Worm (Caenorhabditis elegans) whole organism, young adult: Measurements from ENCODE around the gene F22H10.1.

ENCODE experiments used
- B0019.2 ChIP-seq: fragments of 200-800 bp; sonication (Bioruptor generic); conservative IDR thresholded peaks from 2 replicates; pipeline ENCODE4 v1.3.6; 2022; ENCODE audit warnings: missing genetic modification reagents, missing genetic modification characterization, missing compliant biosample characterization
- C06A6.2 ChIP-seq: fragments of 200-800 bp; sonication (Bioruptor generic); conservative IDR thresholded peaks from 2 replicates; pipeline ENCODE4 v1.3.6; 2022; ENCODE audit warnings: missing genetic modification characterization, missing compliant biosample characterization
- F22D6.2 ChIP-seq: sonication (generic microtip); optimal IDR thresholded peaks from 2 replicates; lab custom pipeline; 2016; ENCODE audit warnings: mild to moderate bottlenecking, missing genetic modification characterization, missing compliant biosample characterization
- F37B4.10 ChIP-seq: fragments of 200-800 bp; sonication (Bioruptor generic); IDR thresholded peaks from 2 replicates; pipeline ENCODE4 v1.3.6; 2022; ENCODE audit warnings: missing genetic modification characterization, missing compliant biosample characterization
- F39B2.1 ChIP-seq: fragments of 200-800 bp; sonication (Bioruptor generic); IDR thresholded peaks from 2 replicates; pipeline ENCODE4 v1.3.6; 2022; ENCODE audit warnings: missing genetic modification reagents, missing genetic modification characterization, missing compliant biosample characterization
- F52B5.7 ChIP-seq: sonication (generic microtip); optimal IDR thresholded peaks from 2 replicates; lab custom pipeline; 2016; ENCODE audit warnings: mild to moderate bottlenecking, missing genetic modification characterization, missing compliant biosample characterization
- F55B11.4 ChIP-seq: sonication (generic microtip); optimal IDR thresholded peaks from 2 replicates; lab custom pipeline; 2016; ENCODE audit warnings: missing compliant biosample characterization, missing genetic modification characterization, borderline replicate concordance; ENCODE audit not compliant: insufficient read depth
- F57A8.1 ChIP-seq: fragments of 200-800 bp; sonication (Bioruptor generic); optimal IDR thresholded peaks from 2 replicates; lab custom pipeline; 2018; ENCODE audit warnings: mild to moderate bottlenecking, missing genetic modification characterization, moderate library complexity, missing compliant biosample characterization
- F57C9.4 ChIP-seq: sonication (generic microtip); optimal IDR thresholded peaks from 2 replicates; lab custom pipeline; 2017; ENCODE audit warnings: mild to moderate bottlenecking, missing genetic modification characterization, missing compliant biosample characterization
- K11D2.4 ChIP-seq: fragments of 200-800 bp; sonication (Bioruptor generic); IDR thresholded peaks from 2 replicates; pipeline ENCODE4 v1.3.6; 2022; ENCODE audit warnings: missing genetic modification reagents, missing genetic modification characterization, missing compliant biosample characterization
- T26A5.8 ChIP-seq: sonication (generic microtip); optimal IDR thresholded peaks from 2 replicates; lab custom pipeline; 2016; ENCODE audit warnings: missing genetic modification characterization, missing compliant biosample characterization
- Y53F4B.3 ChIP-seq: fragments of 200-800 bp; sonication (Bioruptor generic); IDR thresholded peaks from 2 replicates; pipeline ENCODE4 v1.3.6; 2022; ENCODE audit warnings: missing genetic modification reagents, missing genetic modification characterization, missing compliant biosample characterization
- Y67H2A.10 ChIP-seq: fragments of 200-800 bp; sonication (Bioruptor generic); conservative IDR thresholded peaks from 2 replicates; pipeline ENCODE4 v1.3.6; 2022; ENCODE audit warnings: missing genetic modification reagents, missing genetic modification characterization, missing compliant biosample characterization
- Y79H2A.3 ChIP-seq: fragments of 200-800 bp; sonication (Bioruptor generic); conservative IDR thresholded peaks from 2 replicates; pipeline ENCODE4 v1.3.6; 2022; ENCODE audit warnings: missing genetic modification reagents, missing genetic modification characterization, missing compliant biosample characterization
- ama-1 ChIP-seq, 3 experiments: fragments of 150-350 bp in 1 of 3; sonication (generic microtip) in 2 of 3; optimal IDR thresholded peaks; 2 replicates each; lab custom pipeline; 2014 to 2018; ENCODE audit warnings: missing biosample characterization in 2 of 3, missing genetic modification characterization in 2 of 3, missing genetic modification reagents in 2 of 3
- atf-7 ChIP-seq: sonication (generic microtip); optimal IDR thresholded peaks from 2 replicates; lab custom pipeline; 2017; ENCODE audit warnings: mild to moderate bottlenecking, missing genetic modification characterization, missing compliant biosample characterization
- bed-1 ChIP-seq: fragments of 200-800 bp; sonication (Bioruptor generic); IDR thresholded peaks from 2 replicates; pipeline ENCODE4 v1.3.6; 2022; ENCODE audit warnings: missing genetic modification reagents, missing genetic modification characterization, missing compliant biosample characterization
- bed-2 ChIP-seq: fragments of 200-800 bp; sonication (Bioruptor generic); IDR thresholded peaks from 2 replicates; pipeline ENCODE4 v1.3.6; 2022; ENCODE audit warnings: missing genetic modification reagents, missing genetic modification characterization, missing compliant biosample characterization
- ceh-27 ChIP-seq: fragments of 200-800 bp; sonication (Bioruptor generic); optimal IDR thresholded peaks from 2 replicates; lab custom pipeline; 2018; ENCODE audit warnings: mild to moderate bottlenecking, missing genetic modification characterization, moderate library complexity, missing compliant biosample characterization
- ceh-40 ChIP-seq: fragments of 200-800 bp; sonication (Bioruptor generic); IDR thresholded peaks from 2 replicates; pipeline ENCODE4 v1.3.6; 2022; ENCODE audit warnings: missing genetic modification characterization, missing compliant biosample characterization
- ceh-91 ChIP-seq: fragments of 200-800 bp; sonication (Bioruptor generic); IDR thresholded peaks from 2 replicates; pipeline ENCODE4 v1.3.6; 2022; ENCODE audit warnings: missing genetic modification reagents, missing genetic modification characterization, missing compliant biosample characterization
- dox-1 ChIP-seq: fragments of 200-800 bp; sonication (Bioruptor generic); IDR thresholded peaks from 2 replicates; pipeline ENCODE4 v1.3.6; 2022; ENCODE audit warnings: missing genetic modification reagents, missing genetic modification characterization, missing compliant biosample characterization
- efl-1 ChIP-seq: fragments of 150-350 bp; optimal IDR thresholded peaks from 2 replicates; lab custom pipeline; 2014; ENCODE audit warnings: missing biosample characterization, missing genetic modification reagents, missing genetic modification characterization
- egl-44 ChIP-seq: fragments of 200-800 bp; sonication (Bioruptor generic); IDR thresholded peaks from 2 replicates; pipeline ENCODE4 v1.3.6; 2022; ENCODE audit warnings: missing genetic modification reagents, missing genetic modification characterization, missing compliant biosample characterization
- fkh-3 ChIP-seq: sonication (generic microtip); optimal IDR thresholded peaks from 2 replicates; lab custom pipeline; 2016; ENCODE audit warnings: mild to moderate bottlenecking, missing genetic modification characterization, missing compliant biosample characterization
- hlh-12 ChIP-seq: sonication (generic microtip); optimal IDR thresholded peaks from 2 replicates; lab custom pipeline; 2016; ENCODE audit warnings: missing genetic modification characterization, missing compliant biosample characterization
- hmg-1.2 ChIP-seq: fragments of 200-800 bp; sonication (Bioruptor generic); IDR thresholded peaks from 2 replicates; pipeline ENCODE4 v1.3.6; 2022; ENCODE audit warnings: missing genetic modification reagents, missing genetic modification characterization, missing compliant biosample characterization
- let-607 ChIP-seq, 2 experiments: fragments of 200-800 bp in 1 of 2; sonication (Bioruptor generic) in 1 of 2; sonication (generic microtip) in 1 of 2; optimal IDR thresholded peaks; 2 replicates each; lab custom pipeline; 2016 to 2018; ENCODE audit warnings: mild to moderate bottlenecking in 2 of 2, missing compliant biosample characterization in 2 of 2, missing genetic modification characterization in 2 of 2, moderate library complexity in 2 of 2, missing genotype in 1 of 2
- lin-26 ChIP-seq: fragments of 200-800 bp; sonication (Bioruptor generic); IDR thresholded peaks from 2 replicates; pipeline ENCODE4 v1.3.6; 2022; ENCODE audit warnings: missing genetic modification reagents, missing genetic modification characterization, missing compliant biosample characterization
- lir-1 ChIP-seq: fragments of 200-800 bp; sonication (Bioruptor generic); conservative IDR thresholded peaks from 2 replicates; pipeline ENCODE4 v1.3.6; 2022; ENCODE audit warnings: missing genetic modification reagents, missing genetic modification characterization, missing compliant biosample characterization
- madf-10 ChIP-seq: sonication (generic microtip); optimal IDR thresholded peaks from 2 replicates; lab custom pipeline; 2016; ENCODE audit warnings: mild to moderate bottlenecking, missing genetic modification characterization, missing compliant biosample characterization
- madf-6 ChIP-seq: fragments of 200-800 bp; sonication (Bioruptor generic); IDR thresholded peaks from 2 replicates; pipeline ENCODE4 v1.3.6; 2022; ENCODE audit warnings: missing genetic modification reagents, missing genetic modification characterization, missing compliant biosample characterization
- mcd-1 ChIP-seq: fragments of 200-800 bp; sonication (Bioruptor generic); IDR thresholded peaks from 2 replicates; pipeline ENCODE4 v1.3.6; 2022; ENCODE audit warnings: missing genetic modification reagents, missing genetic modification characterization, missing compliant biosample characterization
- mxl-1 ChIP-seq: sonication (generic microtip); optimal IDR thresholded peaks from 2 replicates; lab custom pipeline; 2016; ENCODE audit warnings: missing genetic modification characterization, missing compliant biosample characterization
- nhr-179 ChIP-seq: sonication (generic microtip); optimal IDR thresholded peaks from 2 replicates; lab custom pipeline; 2016; ENCODE audit warnings: mild to moderate bottlenecking, missing genetic modification characterization, missing compliant biosample characterization
- nhr-27 ChIP-seq: fragments of 200-800 bp; sonication (Bioruptor generic); optimal IDR thresholded peaks from 2 replicates; lab custom pipeline; 2018; ENCODE audit warnings: mild to moderate bottlenecking, missing genetic modification characterization, moderate library complexity, missing compliant biosample characterization
- nhr-80 ChIP-seq: sonication (generic microtip); optimal IDR thresholded peaks from 2 replicates; lab custom pipeline; 2016; ENCODE audit warnings: missing genetic modification characterization, missing compliant biosample characterization
- rpc-1 ChIP-seq, 2 experiments: fragments of 150-350 bp in 1 of 2; sonication (generic microtip) in 1 of 2; optimal IDR thresholded peaks; 2 replicates each; lab custom pipeline; 2014 to 2018; ENCODE audit warnings: missing biosample characterization in 1 of 2, missing genetic modification characterization in 1 of 2, missing genetic modification reagents in 1 of 2, missing genotype in 1 of 2
- sdz-38 ChIP-seq: sonication (generic microtip); optimal IDR thresholded peaks from 2 replicates; lab custom pipeline; 2016; ENCODE audit warnings: missing genotype, missing genetic modification characterization, missing compliant biosample characterization
- sea-2 ChIP-seq: fragments of 200-800 bp; sonication (Bioruptor generic); IDR thresholded peaks from 2 replicates; pipeline ENCODE4 v1.3.6; 2022; ENCODE audit warnings: missing genetic modification characterization, missing compliant biosample characterization
- snpc-1.3 ChIP-seq: sonication (generic microtip); optimal IDR thresholded peaks from 2 replicates; lab custom pipeline; 2017; ENCODE audit warnings: missing genetic modification characterization, mild to moderate bottlenecking, missing compliant biosample characterization, antibody characterized with exemption, moderate library complexity, missing genotype, missing genetic modification reagents; ENCODE audit not compliant: insufficient read depth
- snpc-3.4 ChIP-seq: sonication (generic microtip); optimal IDR thresholded peaks from 2 replicates; lab custom pipeline; 2017; ENCODE audit warnings: missing genetic modification characterization, mild to moderate bottlenecking, missing compliant biosample characterization, antibody characterized with exemption, moderate library complexity, missing genotype, missing genetic modification reagents
- somi-1 ChIP-seq: fragments of 200-800 bp; sonication (Bioruptor generic); optimal IDR thresholded peaks from 2 replicates; lab custom pipeline; 2018; ENCODE audit warnings: mild to moderate bottlenecking, missing genetic modification characterization, missing compliant biosample characterization
- tbx-9 ChIP-seq: sonication (generic microtip); optimal IDR thresholded peaks from 2 replicates; lab custom pipeline; 2016; ENCODE audit warnings: borderline replicate concordance, missing genetic modification characterization, inconsistent platforms, missing compliant biosample characterization
- unc-130 ChIP-seq: sonication (generic microtip); optimal IDR thresholded peaks from 2 replicates; lab custom pipeline; 2016; ENCODE audit warnings: missing genetic modification reagents, missing genetic modification characterization, missing compliant biosample characterization
- zfh-2 ChIP-seq: fragments of 200-800 bp; sonication (Bioruptor generic); conservative IDR thresholded peaks from 2 replicates; pipeline ENCODE4 v1.3.6; 2022; ENCODE audit warnings: missing genetic modification reagents, missing genetic modification characterization, missing compliant biosample characterization
- ztf-22 ChIP-seq: fragments of 200-800 bp; sonication (Bioruptor generic); optimal IDR thresholded peaks from 2 replicates; lab custom pipeline; 2018; ENCODE audit warnings: mild to moderate bottlenecking, missing genetic modification characterization, moderate library complexity, missing compliant biosample characterization
- ztf-3 ChIP-seq: fragments of 200-800 bp; sonication (Bioruptor generic); optimal IDR thresholded peaks from 2 replicates; lab custom pipeline; 2018; ENCODE audit warnings: mild to moderate bottlenecking, missing genetic modification characterization, missing compliant biosample characterization

F22H10.1 gene

ce11 chrX:16726879-16727278, 24.6 kb downstream of the F22H10.1 start (continued):
- TF ChIP-seq F55B11.4 (tag; lab: Kevin White, UChicago) (no peak), C06A6.2 (GFP tag; lab: Robert Waterston, UW) (peak; percentile 72), sdz-38 (no peak), hmg-1.2 (GFP tag; lab: Robert Waterston, UW) (peak; percentile 90), nhr-27 (no peak), mcd-1 (GFP tag; lab: Robert Waterston, UW) (peak; percentile 74), unc-130 (GFP tag; lab: Kevin White, UChicago) (no peak), zfh-2 (GFP tag; lab: Robert Waterston, UW) (peak; percentile 97), efl-1 (GFP tag; lab: Kevin White, UChicago) (no peak), Y53F4B.3 (GFP tag; lab: Robert Waterston, UW) (no peak), sea-2 (GFP tag; lab: Robert Waterston, UW) (no peak), snpc-1.3 (tag; lab: Kevin White, UChicago) (peak; percentile 2), dox-1 (GFP tag; lab: Robert Waterston, UW) (peak; percentile 91), nhr-80 (peak; percentile 94), lir-1 (peak; percentile 100), ceh-91 (GFP tag; lab: Robert Waterston, UW) (no peak; the same call in 1 of the 2 replicates), bed-1 (GFP tag; lab: Robert Waterston, UW) (0 out of 2 replicates have a peak, but pooled peaks have one; percentile 47), F22D6.2 (tag; lab: Kevin White, UChicago) (peak; percentile 31), ztf-22 (GFP tag; lab: Kevin White, UChicago) (peak; percentile 82), rpc-1 (optimal IDR thresholded peaks at IDR 0.05; lab: Kevin White, UChicago) (no peak), rpc-1 (tag; optimal IDR thresholded peaks at IDR 0.05; lab: Kevin White, UChicago) (no peak), T26A5.8 (tag; lab: Kevin White, UChicago) (no peak), ceh-27 (GFP tag; lab: Kevin White, UChicago) (peak; percentile 92), fkh-3 (tag; lab: Kevin White, UChicago) (peak; percentile 15), F39B2.1 (GFP tag; lab: Robert Waterston, UW) (no peak), tbx-9 (tag; lab: Kevin White, UChicago) (no peak), let-607 (tag; optimal IDR thresholded peaks at IDR 0.05; lab: Kevin White, UChicago) (peak; percentile 60 to 61), egl-44 (peak; percentile 74), lin-26 (peak; percentile 84), Y67H2A.10 (GFP tag; lab: Robert Waterston, UW) (no peak), ceh-40 (GFP tag; lab: Robert Waterston, UW) (no peak), Y79H2A.3 (GFP tag; lab: Robert Waterston, UW) (0 out of 2 replicates have a peak, but pooled peaks have one; percentile 28), B0019.2 (GFP tag; lab: Robert Waterston, UW) (no peak), ama-1 (optimal IDR thresholded peaks at IDR 0.05; lab: Kevin White, UChicago) (no peak), ama-1 (GFP tag; optimal IDR thresholded peaks at IDR 0.05; lab: Kevin White, UChicago) (no peak)

- TF ChIP-seq hlh-12 = no peak
- no peak for TF ChIP-seq bed-2
- TF ChIP-seq mcd-1 (GFP tag; lab: Robert Waterston, UW) = no peak
- TF ChIP-seq snpc-3.4 = no peak
- TF ChIP-seq F57A8.1 (GFP tag; lab: Kevin White, UChicago) = no peak
- no peak for TF ChIP-seq ztf-3 (GFP tag; lab: Kevin White, UChicago)
- no peak for TF ChIP-seq nhr-27
- no peak for TF ChIP-seq madf-6
- no peak for TF ChIP-seq K11D2.4
- no peak for TF ChIP-seq atf-7 (tag; lab: Kevin White, UChicago)
- TF ChIP-seq bed-1 (GFP tag; lab: Robert Waterston, UW) = no peak
- TF ChIP-seq somi-1 (GFP tag; lab: Kevin White, UChicago) = no peak
- TF ChIP-seq F52B5.7 = no peak
- TF ChIP-seq nhr-179 (tag; lab: Kevin White, UChicago) = no peak
- no peak for TF ChIP-seq F57C9.4 (tag; lab: Kevin White, UChicago)
- TF ChIP-seq F37B4.10 = no peak
- TF ChIP-seq F55B11.4 (tag; lab: Kevin White, UChicago) = no peak
- TF ChIP-seq mxl-1 (tag; lab: Kevin White, UChicago) = no peak
- no peak for TF ChIP-seq madf-10 (tag; lab: Kevin White, UChicago)
- TF ChIP-seq efl-1 (GFP tag; lab: Kevin White, UChicago) = no peak
- TF ChIP-seq, all 124 proteins: peak for 0
These were observed 27.0 kb downstream of the F22H10.1 start, which contains the start of gene hda-4 for ce11 chrX:16729259-16729658. Gene hda-4 (plus strand): TSS chrX:16729559.
